Worm (Caenorhabditis elegans): ENCODE data around the gene F21C10.1.

ce11 chrV:9154772-9155171 is 22.6 kb downstream of the F21C10.1 start, which contains the start of gene B0222.5:
- no peak for TF ChIP-seq unc-62 (GFP tag; optimal IDR thresholded peaks at IDR 0.05)
- TF ChIP-seq blmp-1 (tag; optimal IDR thresholded peaks at IDR 0.05), result no peak
- TF ChIP-seq mep-1 (tag; optimal IDR thresholded peaks at IDR 0.05), result no peak
- no peak for TF ChIP-seq elt-3 (tag; optimal IDR thresholded peaks at IDR 0.05)
- TF ChIP-seq nhr-237 (tag; optimal IDR thresholded peaks at IDR 0.05), result no peak
- TF ChIP-seq ces-1 (GFP tag; optimal IDR thresholded peaks at IDR 0.05), result no peak
- TF ChIP-seq ceh-43 (GFP tag; optimal IDR thresholded peaks at IDR 0.05), result no peak
- TF ChIP-seq pha-4 (tag; optimal IDR thresholded peaks at IDR 0.05), result no peak
- no peak for TF ChIP-seq zip-8 (tag; optimal IDR thresholded peaks at IDR 0.05)
- no peak for TF ChIP-seq snpc-4 (tag; optimal IDR thresholded peaks at IDR 0.05)
